Worm (Caenorhabditis elegans) whole organism, L1 larva: Measurements from ENCODE around the gene Y116F11B.6.

Experiments
- C34B4.2 ChIP-seq: sonication (generic microtip); optimal IDR thresholded peaks from 2 replicates; lab custom pipeline; 2017; ENCODE audit warnings: mild to moderate bottlenecking, missing genetic modification characterization, missing compliant biosample characterization
- aha-1 ChIP-seq: fragments of 150-350 bp; optimal IDR thresholded peaks from 2 replicates; lab custom pipeline; 2014; ENCODE audit warnings: missing biosample characterization, missing genetic modification characterization
- alr-1 ChIP-seq: fragments of 200-800 bp; sonication (Bioruptor generic); optimal IDR thresholded peaks from 2 replicates; lab custom pipeline; 2018; ENCODE audit warnings: borderline replicate concordance, mild to moderate bottlenecking, missing genetic modification characterization, missing compliant biosample characterization
- blmp-1 ChIP-seq: fragments of 150-350 bp; optimal IDR thresholded peaks from 2 replicates; lab custom pipeline; 2014; ENCODE audit warnings: missing biosample characterization, missing genetic modification characterization
- ceh-63 ChIP-seq: fragments of 200-800 bp; sonication (Bioruptor generic); optimal IDR thresholded peaks from 2 replicates; lab custom pipeline; 2018; ENCODE audit warnings: mild to moderate bottlenecking, missing genetic modification characterization, missing compliant biosample characterization
- ces-1 ChIP-seq: fragments of 150-350 bp; optimal IDR thresholded peaks from 2 replicates; lab custom pipeline; 2014; ENCODE audit warnings: missing biosample characterization, missing genetic modification reagents, missing genetic modification characterization
- dsc-1 ChIP-seq: sonication (generic microtip); optimal IDR thresholded peaks from 2 replicates; lab custom pipeline; 2016; ENCODE audit warnings: mild to moderate bottlenecking, missing genetic modification characterization, missing compliant biosample characterization
- efl-1 ChIP-seq, 4 experiments: fragments of 150-350 bp; optimal IDR thresholded peaks in 3 of 4; peaks in 1 of 4; 1 replicate in 1 of 4; 2 replicates in 3 of 4; lab custom pipeline; 2014; ENCODE audit warnings: missing biosample characterization in 2 of 4, missing genetic modification characterization in 2 of 4, missing genetic modification reagents in 2 of 4
- egl-27 ChIP-seq, 2 experiments: fragments of 150-350 bp in 1 of 2; sonication (generic microtip); optimal IDR thresholded peaks; 3 replicates each; lab custom pipeline; 2017 to 2018; ENCODE audit warnings: missing biosample characterization in 2 of 2, missing genetic modification characterization in 2 of 2, missing genetic modification reagents in 2 of 2
- elt-2 ChIP-seq: sonication (generic microtip); optimal IDR thresholded peaks from 2 replicates; lab custom pipeline; 2016; ENCODE audit warnings: missing genetic modification characterization, mild to moderate bottlenecking, inconsistent platforms, missing compliant biosample characterization, missing genetic modification reagents
- fkh-10 ChIP-seq: sonication (generic microtip); optimal IDR thresholded peaks from 2 replicates; lab custom pipeline; 2017; ENCODE audit warnings: missing biosample characterization, missing genetic modification reagents, missing genetic modification characterization
- fkh-4 ChIP-seq: sonication (generic microtip); optimal IDR thresholded peaks from 2 replicates; lab custom pipeline; 2016; ENCODE audit warnings: missing compliant biosample characterization, missing genetic modification characterization, borderline replicate concordance
- fkh-8 ChIP-seq: sonication (generic microtip); optimal IDR thresholded peaks from 2 replicates; lab custom pipeline; 2016; ENCODE audit warnings: mild to moderate bottlenecking, missing genetic modification characterization, missing compliant biosample characterization
- grh-1 ChIP-seq: fragments of 200-800 bp; sonication (Bioruptor generic); IDR thresholded peaks from 2 replicates; pipeline ENCODE4 v1.3.6; 2022; ENCODE audit warnings: missing genetic modification reagents, missing genetic modification characterization, missing compliant biosample characterization
- hpl-2 ChIP-seq: fragments of 150-350 bp; optimal IDR thresholded peaks from 2 replicates; lab custom pipeline; 2014; ENCODE audit warnings: missing biosample characterization, missing genetic modification reagents, missing genetic modification characterization
- lin-14 ChIP-seq: fragments of 200-800 bp; sonication (Bioruptor generic); optimal IDR thresholded peaks from 2 replicates; lab custom pipeline; 2018; ENCODE audit warnings: mild to moderate bottlenecking, missing genetic modification characterization, moderate library complexity, missing compliant biosample characterization
- lin-15B ChIP-seq: fragments of 150-350 bp; sonication (generic microtip); optimal IDR thresholded peaks from 3 replicates; lab custom pipeline; 2014; ENCODE audit warnings: missing biosample characterization, missing genetic modification characterization
- lin-35 ChIP-seq, 2 experiments: fragments of 150-350 bp; optimal IDR thresholded peaks; 2 replicates each; lab custom pipeline; 2014; ENCODE audit warnings: missing biosample characterization in 2 of 2, missing genetic modification characterization in 2 of 2, missing genetic modification reagents in 2 of 2
- mab-9 ChIP-seq: fragments of 200-800 bp; sonication (Bioruptor generic); IDR thresholded peaks from 2 replicates; pipeline ENCODE4 v1.3.6; 2022; ENCODE audit warnings: missing genetic modification reagents, missing genetic modification characterization, missing compliant biosample characterization
- mdl-1 ChIP-seq, 2 experiments: fragments of 150-350 bp; optimal IDR thresholded peaks; 2 replicates each; lab custom pipeline; 2014 to 2017; ENCODE audit warnings: missing biosample characterization in 2 of 2, missing genetic modification characterization in 2 of 2, inconsistent platforms in 1 of 2
- nhr-11 ChIP-seq: fragments of 150-350 bp; optimal IDR thresholded peaks from 2 replicates; lab custom pipeline; 2014; ENCODE audit warnings: missing biosample characterization, missing genetic modification characterization
- nhr-12 ChIP-seq: sonication (generic microtip); optimal IDR thresholded peaks from 2 replicates; lab custom pipeline; 2017; ENCODE audit warnings: missing biosample characterization, missing genetic modification characterization
- nhr-237 ChIP-seq: fragments of 150-350 bp; optimal IDR thresholded peaks from 2 replicates; lab custom pipeline; 2014; ENCODE audit warnings: missing biosample characterization, missing genetic modification characterization
- nhr-28 ChIP-seq: fragments of 150-350 bp; optimal IDR thresholded peaks from 2 replicates; lab custom pipeline; 2014; ENCODE audit warnings: missing biosample characterization, missing genetic modification characterization
- nhr-47 ChIP-seq: sonication (generic microtip); optimal IDR thresholded peaks from 2 replicates; lab custom pipeline; 2016; ENCODE audit warnings: mild to moderate bottlenecking, missing genetic modification characterization, moderate library complexity, missing compliant biosample characterization
- pqm-1 ChIP-seq: sonication (generic microtip); optimal IDR thresholded peaks from 3 replicates; lab custom pipeline; 2017; ENCODE audit warnings: missing biosample characterization, missing genetic modification characterization
- rnt-1 ChIP-seq: sonication (generic microtip); optimal IDR thresholded peaks from 2 replicates; lab custom pipeline; 2016; ENCODE audit warnings: mild to moderate bottlenecking, missing genetic modification characterization, moderate library complexity, missing compliant biosample characterization
- skn-1 ChIP-seq: fragments of 150-350 bp; optimal IDR thresholded peaks from 2 replicates; lab custom pipeline; 2014; ENCODE audit warnings: missing biosample characterization, missing genetic modification characterization
- sox-4 ChIP-seq: sonication (generic microtip); optimal IDR thresholded peaks from 2 replicates; lab custom pipeline; 2016; ENCODE audit warnings: missing genetic modification characterization, missing compliant biosample characterization
- sup-37 ChIP-seq: fragments of 200-800 bp; sonication (Bioruptor generic); optimal IDR thresholded peaks from 2 replicates; lab custom pipeline; 2018; ENCODE audit warnings: mild to moderate bottlenecking, missing genetic modification characterization, missing compliant biosample characterization
- tbx-2 ChIP-seq: sonication (generic microtip); optimal IDR thresholded peaks from 2 replicates; lab custom pipeline; 2016; ENCODE audit warnings: missing genetic modification characterization, missing compliant biosample characterization
- tlp-1 ChIP-seq: fragments of 150-350 bp; optimal IDR thresholded peaks from 2 replicates; lab custom pipeline; 2014; ENCODE audit warnings: missing biosample characterization, missing genetic modification characterization
- zag-1 ChIP-seq: fragments of 150-350 bp; optimal IDR thresholded peaks from 2 replicates; lab custom pipeline; 2014; ENCODE audit warnings: missing biosample characterization, missing genetic modification characterization

Gene Y116F11B.6

DNA sequence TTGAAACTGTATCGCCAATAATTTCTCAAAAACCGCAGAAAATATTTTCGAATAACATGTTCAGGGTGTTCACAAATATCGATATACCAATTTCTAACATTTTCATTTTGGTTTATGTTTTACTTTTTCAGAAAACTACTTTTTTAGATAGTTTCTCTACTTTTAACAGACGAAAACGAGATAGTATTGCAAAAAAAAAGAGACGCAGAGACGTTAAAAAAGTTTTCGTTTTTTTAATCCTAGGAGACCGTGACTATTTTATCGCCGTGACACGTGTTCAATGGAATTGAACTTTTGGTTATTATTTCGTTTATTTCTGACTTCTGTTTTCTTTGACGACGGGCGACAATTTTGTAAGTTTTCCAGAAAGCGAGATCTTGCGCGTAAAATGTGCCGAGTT, 2.2 kb upstream of the Y116F11B.6 start, which contains the start of gene Y116F11B.7:
Y116F11B.7 (plus strand) TSS at position 301 of the 400 bp plus-strand sequence.
- TF ChIP-seq grh-1 (GFP tag; lab: Robert Waterston, UW), result no peak
- no peak for TF ChIP-seq efl-1 (optimal IDR thresholded peaks at IDR 0.05; lab: Kevin White, UChicago)
- peak in 1 of 2 experiments; percentile 20 for TF ChIP-seq efl-1 (GFP tag; optimal IDR thresholded peaks at IDR 0.05 in 1 of 2; lab: Kevin White, UChicago)

DNA sequence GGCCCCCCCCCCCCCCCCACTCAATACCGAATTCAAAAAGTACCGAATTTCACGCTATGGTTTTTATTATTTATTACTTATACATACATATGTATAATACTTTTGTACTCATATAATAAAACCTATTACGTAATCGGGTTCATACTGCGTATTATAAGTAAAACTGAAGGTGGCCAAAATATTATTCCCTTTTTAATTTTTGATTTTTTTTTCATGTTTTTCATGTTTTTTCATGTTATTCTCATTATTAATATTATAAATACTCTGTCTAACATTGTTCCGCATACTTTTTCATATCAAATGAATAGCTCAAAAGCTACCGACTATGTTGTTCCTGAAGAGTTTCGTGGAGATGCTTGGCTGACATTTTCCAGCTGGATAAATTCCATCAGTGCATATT, 9.6 kb downstream of the Y116F11B.6 start, which contains the start of gene srw-38:
srw-38 (plus strand) TSS at position 301 of the 400 bp plus-strand sequence.
- TF ChIP-seq nhr-28 (tag; lab: Kevin White, UChicago) (no peak), tbx-2 (tag; lab: Kevin White, UChicago) (no peak), alr-1 (tag; lab: Kevin White, UChicago) (no peak), elt-2 (tag; lab: Kevin White, UChicago) (no peak), C34B4.2 (tag; lab: Kevin White, UChicago) (no peak), mdl-1 (tag; optimal IDR thresholded peaks at IDR 0.05; lab: Kevin White, UChicago) (no peak), hpl-2 (GFP tag; lab: Kevin White, UChicago) (no peak), rnt-1 (tag; lab: Kevin White, UChicago) (no peak), egl-27 (tag; optimal IDR thresholded peaks at IDR 0.05; lab: Kevin White, UChicago) (no peak), zag-1 (tag; lab: Kevin White, UChicago) (no peak), nhr-12 (tag; lab: Kevin White, UChicago) (no peak), fkh-10 (no peak), aha-1 (tag; lab: Kevin White, UChicago) (no peak), mab-9 (no peak), skn-1 (tag; lab: Kevin White, UChicago) (no peak), lin-35 (GFP tag; optimal IDR thresholded peaks at IDR 0.05; lab: Kevin White, UChicago) (no peak), fkh-4 (tag; lab: Kevin White, UChicago) (no peak), blmp-1 (tag; lab: Kevin White, UChicago) (no peak), grh-1 (GFP tag; lab: Robert Waterston, UW) (no peak)

DNA sequence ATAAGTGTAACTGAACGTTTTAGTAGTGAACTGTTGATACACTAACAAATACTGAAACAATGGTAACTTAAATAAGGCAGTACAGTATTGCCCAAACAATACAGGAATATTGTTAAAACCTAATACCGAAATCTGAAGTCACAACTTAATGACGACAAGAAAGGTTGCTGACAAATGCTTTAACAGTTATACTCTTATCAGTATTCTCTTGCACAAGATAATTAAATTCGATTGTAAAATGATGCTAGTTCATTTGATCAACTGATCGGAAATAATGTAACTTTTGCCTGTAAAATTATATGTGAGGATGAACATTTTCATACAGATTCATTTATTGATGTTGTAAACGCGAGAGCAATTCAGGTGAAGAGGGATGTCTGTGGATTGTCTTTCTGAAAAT, 14.2 kb downstream of the Y116F11B.6 start:
- no peak for TF ChIP-seq lin-15B (tag; lab: Kevin White, UChicago)
- no peak for TF ChIP-seq sox-4 (tag; lab: Kevin White, UChicago)
- TF ChIP-seq skn-1 (tag; lab: Kevin White, UChicago), result no peak
- TF ChIP-seq blmp-1 (tag; lab: Kevin White, UChicago), result no peak
- TF ChIP-seq ces-1 (GFP tag; lab: Kevin White, UChicago), result no peak
- peak; percentile 25 for TF ChIP-seq elt-2 (tag; lab: Kevin White, UChicago)
- no peak for TF ChIP-seq mdl-1 (tag; optimal IDR thresholded peaks at IDR 0.05; lab: Kevin White, UChicago)
- no peak for TF ChIP-seq dsc-1 (tag; lab: Kevin White, UChicago)
- TF ChIP-seq tlp-1, result no peak

DNA sequence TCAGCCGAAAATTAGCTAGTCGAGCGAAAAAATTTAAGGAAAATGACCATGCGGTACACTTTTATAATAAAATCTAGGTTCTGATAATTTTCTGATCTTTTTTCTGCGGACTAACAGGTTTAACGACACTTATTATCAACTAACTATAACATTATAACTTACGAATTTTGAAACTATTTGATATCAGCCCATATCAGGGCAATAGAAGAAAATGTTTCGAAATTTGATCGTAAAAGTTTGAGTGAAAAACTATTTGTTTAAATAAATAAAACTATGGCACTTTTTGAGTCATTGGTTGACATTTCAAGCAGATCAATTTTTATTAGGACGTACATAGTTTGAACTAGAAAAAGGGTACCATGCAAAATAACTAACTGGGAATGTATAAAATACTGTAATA, 15.0 kb downstream of the Y116F11B.6 start, which contains the start of gene pcp-4:
pcp-4 (minus strand) TSS at position 197 of the 400 bp plus-strand sequence.
- TF ChIP-seq ces-1 (GFP tag; lab: Kevin White, UChicago) (no peak), lin-15B (tag; lab: Kevin White, UChicago) (no peak), nhr-28 (tag; lab: Kevin White, UChicago) (no peak), fkh-8 (tag; lab: Kevin White, UChicago) (no peak), nhr-11 (no peak), egl-27 (tag; optimal IDR thresholded peaks at IDR 0.05; lab: Kevin White, UChicago) (no peak), skn-1 (tag; lab: Kevin White, UChicago) (no peak), alr-1 (tag; lab: Kevin White, UChicago) (no peak), nhr-47 (tag; lab: Kevin White, UChicago) (no peak), mab-9 (no peak), fkh-4 (tag; lab: Kevin White, UChicago) (no peak), nhr-12 (tag; lab: Kevin White, UChicago) (no peak), nhr-237 (tag; lab: Kevin White, UChicago) (no peak), fkh-10 (no peak), ceh-63 (GFP tag; lab: Kevin White, UChicago) (no peak), tlp-1 (no peak), lin-14 (GFP tag; lab: Kevin White, UChicago) (no peak), aha-1 (tag; lab: Kevin White, UChicago) (no peak), pqm-1 (tag; lab: Kevin White, UChicago) (no peak), sup-37 (GFP tag; lab: Kevin White, UChicago) (no peak)
- TF ChIP-seq, all 84 proteins: peak for 0
